Worm (Caenorhabditis elegans) whole organism, L1 larva: ENCODE measurements around the gene F38B7.10.

Experiments
- alr-1 ChIP-seq: fragments of 200-800 bp; sonication (Bioruptor generic); optimal IDR thresholded peaks from 2 replicates; lab custom pipeline; 2018; ENCODE audit warnings: borderline replicate concordance, mild to moderate bottlenecking, missing genetic modification characterization, missing compliant biosample characterization
- ceh-82 ChIP-seq, 3 experiments: fragments of 150-350 bp in 1 of 3; sonication (generic microtip) in 2 of 3; optimal IDR thresholded peaks; 2 replicates each; lab custom pipeline; 2014 to 2017; ENCODE audit warnings: missing biosample characterization in 3 of 3, missing genetic modification characterization in 3 of 3
- nhr-237 ChIP-seq: fragments of 150-350 bp; optimal IDR thresholded peaks from 2 replicates; lab custom pipeline; 2014; ENCODE audit warnings: missing biosample characterization, missing genetic modification characterization
- nhr-28 ChIP-seq: fragments of 150-350 bp; optimal IDR thresholded peaks from 2 replicates; lab custom pipeline; 2014; ENCODE audit warnings: missing biosample characterization, missing genetic modification characterization
- snpc-4 ChIP-seq: fragments of 150-350 bp; optimal IDR thresholded peaks from 2 replicates; lab custom pipeline; 2014; ENCODE audit warnings: missing biosample characterization, missing genetic modification characterization

DNA sequence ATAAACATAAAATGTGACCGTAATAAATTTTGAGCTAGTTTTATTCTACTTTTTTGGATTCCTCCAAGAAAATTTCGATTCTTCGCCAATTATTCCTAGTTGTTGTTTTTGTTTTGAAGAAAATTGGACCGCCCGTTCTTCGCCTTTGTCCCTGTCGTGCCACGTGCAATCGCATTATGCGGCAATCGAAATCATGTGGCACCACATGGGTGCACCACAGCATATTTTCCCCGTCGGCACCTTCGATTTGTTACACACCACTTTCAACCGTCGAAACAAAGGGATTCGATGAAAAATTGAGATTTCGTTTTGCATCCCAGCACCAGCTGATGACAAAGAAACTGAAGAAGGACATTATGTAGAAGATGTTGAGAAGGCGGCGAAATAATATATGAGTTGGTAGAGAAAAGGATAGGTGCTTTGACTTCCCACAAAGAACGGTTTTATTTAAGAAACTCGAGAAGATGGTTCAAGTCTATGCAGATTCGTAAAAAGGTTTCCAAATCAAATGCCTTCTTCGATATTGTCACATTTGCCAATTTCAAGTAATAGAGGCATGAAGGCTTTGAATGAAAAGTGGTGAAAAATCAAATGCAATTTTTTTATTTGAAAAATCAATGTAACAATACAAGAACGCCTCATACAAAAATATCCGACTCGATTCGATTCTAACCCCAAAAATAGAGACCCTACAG lies 16.5 kb upstream of the F38B7.10 start:
- TF ChIP-seq ceh-82 (tag; optimal IDR thresholded peaks at IDR 0.05; lab: Kevin White, UChicago), result no peak
- no peak for TF ChIP-seq nhr-237 (tag; lab: Kevin White, UChicago)
- TF ChIP-seq snpc-4 (tag; lab: Kevin White, UChicago), result no peak
- TF ChIP-seq alr-1 (tag; lab: Kevin White, UChicago), result no peak
- TF ChIP-seq nhr-28 (tag; lab: Kevin White, UChicago), result no peak
